Fruit fly (Drosophila melanogaster) whole organism, embryonic: ENCODE results near the gene Dop1R2.

Experiments used
- C15 ChIP-seq: fragments of 200-800 bp; sonication (Bioruptor generic); IDR thresholded peaks from 3 replicates; pipeline ENCODE4 v1.3.6; 2022; ENCODE audit warnings: missing biosample characterization, missing genetic modification characterization
- CG10431 ChIP-seq: fragments of 200-800 bp; sonication (Bioruptor generic); optimal IDR thresholded peaks from 3 replicates; lab custom pipeline; 2018; ENCODE audit warnings: missing biosample characterization, mild to moderate bottlenecking, missing genetic modification characterization
- CG10959 ChIP-seq: fragments of 200-800 bp; sonication (Bioruptor generic); IDR thresholded peaks from 2 replicates; pipeline ENCODE4 v1.3.6; 2022; ENCODE audit warnings: missing biosample characterization, missing genetic modification characterization
- CG11504 ChIP-seq: fragments of 200-800 bp; sonication (Bioruptor generic); optimal IDR thresholded peaks from 3 replicates; lab custom pipeline; 2019; ENCODE audit warnings: missing biosample characterization, mild to moderate bottlenecking, missing genetic modification characterization, moderate library complexity
- CG11723 ChIP-seq: fragments of 200-800 bp; sonication (Bioruptor generic); optimal IDR thresholded peaks from 2 replicates; lab custom pipeline; 2017; ENCODE audit warnings: missing biosample characterization, mild to moderate bottlenecking, missing genetic modification characterization
- CG12236 ChIP-seq: fragments of 200-800 bp; sonication (Bioruptor generic); optimal IDR thresholded peaks from 2 replicates; lab custom pipeline; 2016; ENCODE audit warnings: missing biosample characterization, missing genetic modification characterization
- CG12391 ChIP-seq: fragments of 200-800 bp; sonication (Bioruptor generic); optimal IDR thresholded peaks from 3 replicates; lab custom pipeline; 2018; ENCODE audit warnings: missing biosample characterization, mild to moderate bottlenecking, missing genetic modification characterization, moderate library complexity
- CG13624 ChIP-seq: fragments of 200-800 bp; sonication (Bioruptor generic); optimal IDR thresholded peaks from 2 replicates; lab custom pipeline; 2016; ENCODE audit warnings: missing biosample characterization, missing genetic modification characterization
- CG15269 ChIP-seq: fragments of 200-800 bp; sonication (Bioruptor generic); optimal IDR thresholded peaks from 2 replicates; lab custom pipeline; 2018; ENCODE audit warnings: missing biosample characterization, mild to moderate bottlenecking, missing genetic modification characterization, moderate library complexity
- CG17359 ChIP-seq: fragments of 200-800 bp; sonication (Bioruptor generic); optimal IDR thresholded peaks from 3 replicates; lab custom pipeline; 2018; ENCODE audit warnings: missing biosample characterization, mild to moderate bottlenecking, missing genetic modification characterization, moderate library complexity
- CG17385 ChIP-seq: fragments of 200-800 bp; sonication (Bioruptor generic); optimal IDR thresholded peaks from 3 replicates; lab custom pipeline; 2018; ENCODE audit warnings: missing biosample characterization, mild to moderate bottlenecking, missing genetic modification characterization
- CG3065 ChIP-seq: fragments of 200-800 bp; sonication (Bioruptor generic); optimal IDR thresholded peaks from 2 replicates; lab custom pipeline; 2016; ENCODE audit warnings: missing biosample characterization, missing genetic modification characterization
- CG32532 ChIP-seq: fragments of 200-800 bp; sonication (Bioruptor generic); IDR thresholded peaks from 2 replicates; pipeline ENCODE4 v1.3.6; 2022; ENCODE audit warnings: missing biosample characterization, missing genetic modification characterization
- CG8765 ChIP-seq: fragments of 200-800 bp; sonication (Bioruptor generic); IDR thresholded peaks from 2 replicates; pipeline ENCODE4 v1.3.6; 2022; ENCODE audit warnings: missing biosample characterization, missing genetic modification characterization
- Chrac-16 ChIP-seq: fragments of 200-800 bp; sonication (Bioruptor generic); optimal IDR thresholded peaks from 3 replicates; lab custom pipeline; 2016; ENCODE audit warnings: missing biosample characterization, missing genetic modification characterization
- CoRest ChIP-seq: fragments of 200-800 bp; sonication (Bioruptor generic); optimal IDR thresholded peaks from 3 replicates; lab custom pipeline; 2018; ENCODE audit warnings: missing biosample characterization, mild to moderate bottlenecking, missing genetic modification characterization, moderate library complexity
- Dbx ChIP-seq: fragments of 200-800 bp; sonication (Bioruptor generic); IDR thresholded peaks from 3 replicates; pipeline ENCODE4 v1.3.6; 2022; ENCODE audit warnings: missing biosample characterization, missing genetic modification characterization
- Dek ChIP-seq: fragments of 200-800 bp; sonication (Bioruptor generic); optimal IDR thresholded peaks from 3 replicates; lab custom pipeline; 2019; ENCODE audit warnings: missing biosample characterization, mild to moderate bottlenecking, missing genetic modification characterization, moderate library complexity
- Dp ChIP-seq: fragments of 200-800 bp; sonication (Bioruptor generic); optimal IDR thresholded peaks from 2 replicates; lab custom pipeline; 2018; ENCODE audit warnings: missing biosample characterization, mild to moderate bottlenecking, missing genetic modification characterization, moderate library complexity
- Dref ChIP-seq: fragments of 200-800 bp; sonication (Bioruptor generic); IDR thresholded peaks from 2 replicates; pipeline ENCODE4 v1.3.6; 2022; ENCODE audit warnings: missing biosample characterization, missing genetic modification characterization
- H2.0 ChIP-seq: fragments of 200-800 bp; sonication (Bioruptor generic); IDR thresholded peaks from 2 replicates; pipeline ENCODE4 v1.3.6; 2022; ENCODE audit warnings: missing biosample characterization, missing genetic modification characterization
- Hand ChIP-seq: fragments of 200-800 bp; sonication (Bioruptor generic); optimal IDR thresholded peaks from 2 replicates; lab custom pipeline; 2017; ENCODE audit warnings: mild to moderate bottlenecking, missing biosample characterization, missing genetic modification reagents, missing genetic modification characterization
- Lim3 ChIP-seq: fragments of 200-800 bp; sonication (Bioruptor generic); IDR thresholded peaks from 2 replicates; pipeline ENCODE4 v1.3.6; 2022; ENCODE audit warnings: missing biosample characterization, missing genetic modification characterization
- MESR4 ChIP-seq: fragments of 200-800 bp; sonication (Bioruptor generic); optimal IDR thresholded peaks from 2 replicates; lab custom pipeline; 2018; ENCODE audit warnings: missing biosample characterization, mild to moderate bottlenecking, missing genetic modification characterization, moderate library complexity
- Med ChIP-seq: fragments of 200-800 bp; sonication (Bioruptor generic); peaks from one replicate; lab custom pipeline; 2016; ENCODE audit warnings: missing biosample characterization, missing genetic modification characterization, mild to moderate bottlenecking, inconsistent platforms, moderate library complexity
- PHDP ChIP-seq: fragments of 200-800 bp; sonication (Bioruptor generic); optimal IDR thresholded peaks from 3 replicates; lab custom pipeline; 2018; ENCODE audit warnings: missing biosample characterization, mild to moderate bottlenecking, missing genetic modification characterization, moderate library complexity
- Side ChIP-seq: fragments of 200-800 bp; sonication (Bioruptor generic); optimal IDR thresholded peaks from 2 replicates; lab custom pipeline; 2016; ENCODE audit warnings: missing biosample characterization, missing genetic modification characterization
- Six4 ChIP-seq: fragments of 200-800 bp; sonication (Bioruptor generic); optimal IDR thresholded peaks from 2 replicates; lab custom pipeline; 2016; ENCODE audit warnings: missing biosample characterization, missing genetic modification characterization
- Sox102F ChIP-seq: fragments of 200-800 bp; sonication (Bioruptor generic); optimal IDR thresholded peaks from 2 replicates; lab custom pipeline; 2018; ENCODE audit warnings: missing biosample characterization, mild to moderate bottlenecking, missing genetic modification characterization, moderate library complexity
- Stat92E ChIP-seq, 3 experiments: fragments of >200 bp in 2 of 3; fragments of 200-800 bp in 1 of 3; sonication (Bioruptor generic) in 1 of 3; optimal IDR thresholded peaks; 2 replicates each; lab custom pipeline; 2017 to 2019; ENCODE audit warnings: missing biosample characterization in 3 of 3, missing genetic modification characterization in 3 of 3, mild to moderate bottlenecking in 1 of 3, moderate library complexity in 1 of 3
- Taf1 ChIP-seq: fragments of 200-800 bp; sonication (Bioruptor generic); IDR thresholded peaks from 2 replicates; pipeline ENCODE4 v1.3.6; 2022; ENCODE audit warnings: missing biosample characterization, missing genetic modification characterization
- Trl ChIP-seq, 3 experiments: fragments of >200 bp in 2 of 3; fragments of 200-800 bp in 1 of 3; sonication (Bioruptor generic) in 1 of 3; optimal IDR thresholded peaks; 2 replicates in 1 of 3; 3 replicates in 2 of 3; lab custom pipeline; 2016 to 2017; ENCODE audit warnings: missing biosample characterization in 1 of 3, missing genetic modification characterization in 1 of 3
- Vsx1 ChIP-seq: fragments of 200-800 bp; sonication (Bioruptor generic); optimal IDR thresholded peaks from 2 replicates; lab custom pipeline; 2017; ENCODE audit warnings: missing biosample characterization, mild to moderate bottlenecking, missing genetic modification characterization, missing genetic modification reagents
- Xbp1 ChIP-seq: fragments of 200-800 bp; sonication (Bioruptor generic); optimal IDR thresholded peaks from 3 replicates; lab custom pipeline; 2016; ENCODE audit warnings: missing biosample characterization, mild to moderate bottlenecking, missing genetic modification characterization
- YL-1 ChIP-seq: fragments of 200-800 bp; sonication (Bioruptor generic); optimal IDR thresholded peaks from 3 replicates; lab custom pipeline; 2017; ENCODE audit warnings: missing biosample characterization, mild to moderate bottlenecking, missing genetic modification characterization
- br ChIP-seq: fragments of >200 bp; optimal IDR thresholded peaks from 2 replicates; lab custom pipeline; 2017
- cas ChIP-seq: fragments of 200-800 bp; sonication (Bioruptor generic); IDR thresholded peaks from 2 replicates; pipeline ENCODE4 v1.3.6; 2022; ENCODE audit warnings: missing biosample characterization, missing genetic modification characterization
- cg ChIP-seq: fragments of 200-800 bp; sonication (Bioruptor generic); optimal IDR thresholded peaks from 3 replicates; lab custom pipeline; 2019; ENCODE audit warnings: missing biosample characterization, mild to moderate bottlenecking, missing genetic modification characterization, moderate library complexity
- chif ChIP-seq, 2 experiments: fragments of 200-800 bp; sonication (Bioruptor generic); optimal IDR thresholded peaks; 3 replicates each; lab custom pipeline; 2016; ENCODE audit warnings: missing biosample characterization in 2 of 2, missing genetic modification characterization in 2 of 2
- chm ChIP-seq: fragments of 200-800 bp; sonication (Bioruptor generic); IDR thresholded peaks from 2 replicates; pipeline ENCODE4 v1.3.6; 2022; ENCODE audit warnings: missing biosample characterization, missing genetic modification characterization
- dimm ChIP-seq: fragments of 200-800 bp; sonication (Bioruptor generic); IDR thresholded peaks from 2 replicates; pipeline ENCODE4 v1.3.6; 2022; ENCODE audit warnings: missing biosample characterization, missing genetic modification characterization
- esg ChIP-seq: fragments of 200-800 bp; sonication (Bioruptor generic); conservative IDR thresholded peaks from 2 replicates; pipeline ENCODE4 v1.3.6; 2022; ENCODE audit warnings: missing biosample characterization, missing genetic modification characterization
- gfzf ChIP-seq: fragments of 200-800 bp; sonication (Bioruptor generic); optimal IDR thresholded peaks from 2 replicates; lab custom pipeline; 2016; ENCODE audit warnings: missing biosample characterization, mild to moderate bottlenecking, missing genetic modification characterization, moderate library complexity
- jigr1 ChIP-seq: fragments of 200-800 bp; sonication (Bioruptor generic); IDR thresholded peaks from 3 replicates; pipeline ENCODE4 v1.3.6; 2022; ENCODE audit warnings: missing biosample characterization, missing genetic modification characterization
- nerfin-1 ChIP-seq: fragments of 200-800 bp; sonication (Bioruptor generic); optimal IDR thresholded peaks from 3 replicates; lab custom pipeline; 2019; ENCODE audit warnings: missing biosample characterization, mild to moderate bottlenecking, missing genetic modification characterization, moderate library complexity
- nerfin-2 ChIP-seq: fragments of 200-800 bp; sonication (Bioruptor generic); IDR thresholded peaks from 2 replicates; pipeline ENCODE4 v1.3.6; 2022; ENCODE audit warnings: missing biosample characterization, missing genetic modification characterization; ENCODE audit not compliant: partially characterized antibody
- nom ChIP-seq: fragments of 200-800 bp; sonication (Bioruptor generic); optimal IDR thresholded peaks from 2 replicates; lab custom pipeline; 2017; ENCODE audit warnings: missing biosample characterization, missing genetic modification characterization, mild to moderate bottlenecking, moderate library complexity, missing genetic modification reagents
- sug ChIP-seq: fragments of 200-800 bp; optimal IDR thresholded peaks from 2 replicates; lab custom pipeline; 2019; ENCODE audit warnings: missing biosample characterization, mild to moderate bottlenecking, missing genetic modification characterization, moderate library complexity
- toy ChIP-seq: fragments of 200-800 bp; sonication (Bioruptor generic); IDR thresholded peaks from 2 replicates; pipeline ENCODE4 v1.3.6; 2022; ENCODE audit warnings: missing biosample characterization, missing genetic modification characterization
- ttk ChIP-seq: fragments of 200-800 bp; sonication (Bioruptor generic); IDR thresholded peaks from 2 replicates; pipeline ENCODE4 v2.1.2; 2022; ENCODE audit warnings: missing biosample characterization, missing genetic modification characterization
- wdn ChIP-seq: fragments of 200-800 bp; sonication (Bioruptor generic); IDR thresholded peaks from 2 replicates; pipeline ENCODE4 v1.3.6; 2022; ENCODE audit warnings: missing biosample characterization, missing genetic modification characterization

Gene Dop1R2

dm6 chr3R:29581420-29581819 lies 78.4 kb downstream of the Dop1R2 start (continued):
- TF ChIP-seq chm (GFP tag; lab: Robert Waterston, UW) (no peak), CG10959 (GFP tag; lab: Robert Waterston, UW) (no peak), nom (GFP tag; lab: Kevin White, UChicago) (no peak), Med (GFP tag; lab: Kevin White, UChicago) (peak; percentile 20), CoRest (peak; percentile 61), CG13624 (GFP tag; lab: Kevin White, UChicago) (no peak), Six4 (no peak), C15 (GFP tag; lab: Robert Waterston, UW) (no peak), MESR4 (GFP tag; lab: Kevin White, UChicago) (no peak), CG17385 (GFP tag; lab: Kevin White, UChicago) (peak; percentile 36), Trl (optimal IDR thresholded peaks at IDR 0.05; lab: Kevin White, UChicago) (no peak), Trl (GFP tag; optimal IDR thresholded peaks at IDR 0.05; lab: Kevin White, UChicago) (no peak), Dbx (no peak), CG11504 (tag; lab: Kevin White, UChicago) (peak; percentile 71), Taf1 (GFP tag; lab: Robert Waterston, UW) (no peak), cg (GFP tag; lab: Kevin White, UChicago) (no peak), CG32532 (GFP tag; lab: Robert Waterston, UW) (no peak), nerfin-2 (GFP tag; lab: Robert Waterston, UW) (no peak), jigr1 (no peak), br (lab: Kevin White, UChicago) (no peak), Hand (GFP tag; lab: Kevin White, UChicago) (no peak), CG8765 (no peak), esg (GFP tag; lab: Robert Waterston, UW) (no peak), ttk (GFP tag; lab: Robert Waterston, UW) (no peak), Dek (tag; lab: Kevin White, UChicago) (no peak), dimm (GFP tag; lab: Robert Waterston, UW) (no peak), Dref (GFP tag; lab: Robert Waterston, UW) (no peak), Lim3 (GFP tag; lab: Robert Waterston, UW) (no peak), nerfin-1 (tag; lab: Kevin White, UChicago) (peak; percentile 54), Vsx1 (GFP tag; lab: Kevin White, UChicago) (no peak), cas (GFP tag; lab: Robert Waterston, UW) (no peak), toy (GFP tag; lab: Robert Waterston, UW) (no peak), CG15269 (tag; lab: Kevin White, UChicago) (peak; percentile 44), CG10431 (GFP tag; lab: Kevin White, UChicago) (no peak), sug (tag; lab: Kevin White, UChicago) (no peak), YL-1 (GFP tag; lab: Kevin White, UChicago) (no peak), PHDP (tag; lab: Kevin White, UChicago) (peak; percentile 44), Stat92E (GFP tag; optimal IDR thresholded peaks at IDR 0.05; lab: Kevin White, UChicago) (no peak), CG17359 (tag; lab: Kevin White, UChicago) (peak; percentile 40), CG11723 (GFP tag; lab: Kevin White, UChicago) (peak; percentile 6), Xbp1 (GFP tag; lab: Kevin White, UChicago) (peak; percentile 20), gfzf (GFP tag; lab: Kevin White, UChicago) (no peak), CG12391 (peak; percentile 55), Chrac-16 (peak; percentile 16), CG3065 (GFP tag; lab: Kevin White, UChicago) (no peak), chif (GFP tag; optimal IDR thresholded peaks at IDR 0.05; lab: Kevin White, UChicago) (no peak), Dp (GFP tag; lab: Kevin White, UChicago) (no peak), wdn (GFP tag; lab: Robert Waterston, UW) (no peak), Side (GFP tag; lab: Kevin White, UChicago) (no peak), H2.0 (GFP tag; lab: Robert Waterston, UW) (no peak), CG12236 (no peak), Sox102F (GFP tag; lab: Kevin White, UChicago) (peak; percentile 34)
